Fruit fly (Drosophila melanogaster): Measurements from ENCODE around the gene Coq4.

Gene Coq4

dm6 chr3L:17427013-17427412 lies 6.4 kb downstream of the Coq4 start, which contains the start of gene Polr3G (continued):
- peak in 1 of 2 experiments; percentile 2 for TF ChIP-seq chif (GFP tag; optimal IDR thresholded peaks at IDR 0.05)
- TF ChIP-seq Dip3 (GFP tag; optimal IDR thresholded peaks at IDR 0.05): no peak
- TF ChIP-seq Hey (tag; optimal IDR thresholded peaks at IDR 0.05): no peak
- TF ChIP-seq Xbp1 (GFP tag; optimal IDR thresholded peaks at IDR 0.05): peak; percentile 37
- peak in 1 of 2 experiments; percentile 23 for TF ChIP-seq Pdp1 (GFP tag; optimal IDR thresholded peaks at IDR 0.05)
- no peak for TF ChIP-seq dysf (GFP tag; IDR thresholded peaks at IDR 0.05)
- TF ChIP-seq nerfin-1 (tag; optimal IDR thresholded peaks at IDR 0.05): no peak
- no peak for TF ChIP-seq toy (GFP tag; IDR thresholded peaks at IDR 0.05)
- no peak for TF ChIP-seq Bteb2 (GFP tag; optimal IDR thresholded peaks at IDR 0.05)
- no peak for TF ChIP-seq schlank (tag; optimal IDR thresholded peaks at IDR 0.05)
- no peak for TF ChIP-seq gce (GFP tag; IDR thresholded peaks at IDR 0.05)
- no peak for TF ChIP-seq CG30431 (GFP tag; optimal IDR thresholded peaks at IDR 0.05)
- no peak for TF ChIP-seq CG8281 (tag; optimal IDR thresholded peaks at IDR 0.05)
- peak; percentile 16 for TF ChIP-seq tin (GFP tag; optimal IDR thresholded peaks at IDR 0.05)
- TF ChIP-seq CG34376 (GFP tag; optimal IDR thresholded peaks at IDR 0.05): peak; percentile 23
- no peak for TF ChIP-seq Sox102F (GFP tag; optimal IDR thresholded peaks at IDR 0.05)
- no peak for TF ChIP-seq Dbx (GFP tag; IDR thresholded peaks at IDR 0.05)
- no peak for TF ChIP-seq CG3407 (GFP tag; optimal IDR thresholded peaks at IDR 0.05)

dm6 chr3L:17425132-17425713 lies 8.2 kb downstream of the Coq4 start, which contains the start of the genes Sec3 and COX7B:
Gene Sec3 (minus strand): TSS chr3L:17425217.
Gene COX7B (plus strand): TSS chr3L:17425477.
- TF ChIP-seq CG33213 (GFP tag; optimal IDR thresholded peaks at IDR 0.05) (peak; percentile 36), Dad (GFP tag; optimal IDR thresholded peaks at IDR 0.05) (peak; percentile 67), CG2116 (GFP tag; optimal IDR thresholded peaks at IDR 0.05) (peak; percentile 75), twi (tag; optimal IDR thresholded peaks at IDR 0.05) (peak; percentile 68), Dip3 (GFP tag; optimal IDR thresholded peaks at IDR 0.05) (peak; percentile 43), caup (GFP tag; optimal IDR thresholded peaks at IDR 0.05; ENCODE audit: severe bottlenecking) (peak; percentile 53), shn (GFP tag; optimal IDR thresholded peaks at IDR 0.05) (peak; percentile 52), CG1647 (GFP tag; optimal IDR thresholded peaks at IDR 0.05) (no peak), Camta (GFP tag; optimal IDR thresholded peaks at IDR 0.05) (no peak), zfh1 (GFP tag; IDR thresholded peaks at IDR 0.05) (peak; percentile 47; the same call in 1 of the 3 replicates), dm (GFP tag; optimal IDR thresholded peaks at IDR 0.05) (peak; percentile 46), ac (GFP tag; optimal IDR thresholded peaks at IDR 0.05) (no peak), mld (GFP tag; IDR thresholded peaks at IDR 0.05; ENCODE audit: partially characterized antibody) (peak; percentile 77; the same call in 2 of the 3 replicates), Sox100B (GFP tag; optimal IDR thresholded peaks at IDR 0.05) (peak; percentile 20), Poxn (GFP tag; IDR thresholded peaks at IDR 0.05) (no peak), Dip2 (GFP tag; IDR thresholded peaks at IDR 0.05) (no peak), Hr78 (GFP tag; optimal IDR thresholded peaks at IDR 0.05) (no peak), hbn (GFP tag; IDR thresholded peaks at IDR 0.05; ENCODE audit: partially characterized antibody) (peak; percentile 93), Taf1 (GFP tag; IDR thresholded peaks at IDR 0.05) (peak; percentile 57; the same call in 1 of the 2 replicates), Kr (GFP tag; optimal IDR thresholded peaks at IDR 0.05) (no peak), CG7745 (tag; optimal IDR thresholded peaks at IDR 0.05) (no peak), nom (GFP tag; optimal IDR thresholded peaks at IDR 0.05) (peak; percentile 15), NfI (GFP tag; optimal IDR thresholded peaks at IDR 0.05) (peak; percentile 61), pho (GFP tag; optimal IDR thresholded peaks at IDR 0.05) (peak; percentile 55), Myb (GFP tag; optimal IDR thresholded peaks at IDR 0.05) (peak; percentile 28), CG14014 (GFP tag; IDR thresholded peaks at IDR 0.05) (no peak), ash1 (GFP tag; optimal IDR thresholded peaks at IDR 0.05) (no peak), CG11398 (GFP tag; optimal IDR thresholded peaks at IDR 0.05) (no peak), Mes4 (GFP tag; optimal IDR thresholded peaks at IDR 0.05) (no peak), gfzf (GFP tag; optimal IDR thresholded peaks at IDR 0.05) (peak; percentile 82), Atf6 (GFP tag; IDR thresholded peaks at IDR 0.05) (0 out of 2 replicates have a peak, but pooled peaks have one; percentile 29), vnd (GFP tag; IDR thresholded peaks at IDR 0.05; ENCODE audit: partially characterized antibody) (peak; percentile 91)
